Worm (Caenorhabditis elegans) whole organism, mixed stage, embryonic: Measurements from ENCODE around the gene C29E4.17.

Experiments used
- ces-1 ChIP-seq: fragments of 150-350 bp; optimal IDR thresholded peaks from 2 replicates; lab custom pipeline; 2014; ENCODE audit warnings: missing biosample characterization, missing genetic modification reagents, missing genetic modification characterization
- ham-2 ChIP-seq: fragments of 200-800 bp; sonication (Bioruptor generic); optimal IDR thresholded peaks from 2 replicates; lab custom pipeline; 2018; ENCODE audit warnings: mild to moderate bottlenecking, missing genetic modification characterization, missing compliant biosample characterization
- mep-1 ChIP-seq: fragments of 150-350 bp; optimal IDR thresholded peaks from 2 replicates; lab custom pipeline; 2017; ENCODE audit warnings: missing biosample characterization, missing genetic modification reagents, missing genetic modification characterization, inconsistent platforms
- nhr-28 ChIP-seq: fragments of 150-350 bp; optimal IDR thresholded peaks from 2 replicates; lab custom pipeline; 2014; ENCODE audit warnings: missing biosample characterization, missing genetic modification characterization
- pha-4 ChIP-seq: fragments of 150-350 bp; optimal IDR thresholded peaks from 2 replicates; lab custom pipeline; 2018; ENCODE audit warnings: missing biosample characterization, missing genetic modification reagents, missing genetic modification characterization
- unc-62 ChIP-seq: fragments of 150-350 bp; optimal IDR thresholded peaks from 2 replicates; lab custom pipeline; 2014; ENCODE audit warnings: missing biosample characterization, missing genetic modification reagents, missing genetic modification characterization

- no peak for TF ChIP-seq ces-1 (GFP tag; lab: Kevin White, UChicago)
- TF ChIP-seq unc-62 (GFP tag; lab: Kevin White, UChicago): no peak
- no peak for TF ChIP-seq ham-2
- TF ChIP-seq nhr-28: no peak
- no peak for TF ChIP-seq pha-4 (tag; lab: Kevin White, UChicago)
- no peak for TF ChIP-seq mep-1 (tag; lab: Kevin White, UChicago)
Observed at ce11 chrIII:7972061-7972460, 49.8 kb downstream of the C29E4.17 start, which contains the start of gene F54H12.5.
